Worm (Caenorhabditis elegans) whole organism, L4 larva: ENCODE measurements around the gene Y17G7B.17.

Experiments used
- D1046.2 ChIP-seq: fragments of 200-800 bp; sonication (Bioruptor generic); IDR thresholded peaks from 2 replicates; pipeline ENCODE4 v1.3.6; 2022; ENCODE audit warnings: missing genetic modification characterization, missing compliant biosample characterization
- F37D6.2 ChIP-seq: sonication (generic microtip); optimal IDR thresholded peaks from 2 replicates; lab custom pipeline; 2016; ENCODE audit warnings: mild to moderate bottlenecking, missing genetic modification characterization, missing compliant biosample characterization
- F49E8.2 ChIP-seq: sonication (generic microtip); optimal IDR thresholded peaks from 2 replicates; lab custom pipeline; 2016; ENCODE audit warnings: missing compliant biosample characterization, mild to moderate bottlenecking, missing genetic modification characterization, borderline replicate concordance
- Y48G9A.11 ChIP-seq: fragments of 200-800 bp; sonication (Bioruptor generic); IDR thresholded peaks from 2 replicates; pipeline ENCODE4 v1.3.6; 2022; ENCODE audit warnings: missing genetic modification reagents, missing genetic modification characterization, missing compliant biosample characterization
- ZK337.2 ChIP-seq: fragments of 200-800 bp; sonication (Bioruptor generic); IDR thresholded peaks from 2 replicates; pipeline ENCODE4 v1.3.6; 2022; ENCODE audit warnings: missing genetic modification reagents, missing genetic modification characterization, missing compliant biosample characterization
- ZK546.5 ChIP-seq, 2 experiments: sonication (generic microtip); optimal IDR thresholded peaks; 2 replicates each; lab custom pipeline; 2017; ENCODE audit warnings: missing biosample characterization in 2 of 2, missing genetic modification characterization in 2 of 2
- aha-1 ChIP-seq: fragments of 150-350 bp; peaks from one replicate; lab custom pipeline; 2014; ENCODE audit warnings: missing biosample characterization, missing genetic modification characterization
- aly-2 ChIP-seq: sonication (generic microtip); optimal IDR thresholded peaks from 2 replicates; lab custom pipeline; 2018; ENCODE audit warnings: missing biosample characterization, missing genetic modification characterization
- ama-1 ChIP-seq: fragments of 150-350 bp; optimal IDR thresholded peaks from 2 replicates; lab custom pipeline; 2014; ENCODE audit warnings: inconsistent platforms, mixed read lengths
- arid-1 ChIP-seq: fragments of 200-800 bp; sonication (Bioruptor generic); conservative IDR thresholded peaks from 2 replicates; pipeline ENCODE4 v1.3.6; 2022; ENCODE audit warnings: missing genetic modification reagents, missing genetic modification characterization, missing compliant biosample characterization
- ceh-82 ChIP-seq: sonication (generic microtip); optimal IDR thresholded peaks from 2 replicates; lab custom pipeline; 2017; ENCODE audit warnings: missing biosample characterization, missing genetic modification characterization
- ces-1 ChIP-seq: fragments of 150-350 bp; sonication (generic microtip); optimal IDR thresholded peaks from 4 replicates; lab custom pipeline; 2014; ENCODE audit warnings: missing biosample characterization, missing genetic modification reagents, missing genetic modification characterization
- daf-12 ChIP-seq: fragments of 150-350 bp; optimal IDR thresholded peaks from 2 replicates; lab custom pipeline; 2014; ENCODE audit warnings: missing biosample characterization, missing genetic modification reagents, missing genetic modification characterization
- daf-16 ChIP-seq, 3 experiments: sonication (generic microtip); optimal IDR thresholded peaks; 2 replicates each; lab custom pipeline; 2016 to 2017; ENCODE audit warnings: missing genetic modification characterization in 3 of 3, missing genetic modification reagents in 3 of 3, mild to moderate bottlenecking in 2 of 3, missing compliant biosample characterization in 2 of 3, missing biosample characterization in 1 of 3, moderate library complexity in 1 of 3
- dmd-6 ChIP-seq: fragments of 200-800 bp; sonication (Bioruptor generic); IDR thresholded peaks from 2 replicates; pipeline ENCODE4 v1.3.6; 2022; ENCODE audit warnings: missing genetic modification reagents, missing genetic modification characterization, missing compliant biosample characterization
- dmd-9 ChIP-seq: fragments of 200-800 bp; sonication (Bioruptor generic); IDR thresholded peaks from 2 replicates; pipeline ENCODE4 v1.3.6; 2022; ENCODE audit warnings: missing genetic modification reagents, missing genetic modification characterization, missing compliant biosample characterization
- egl-43 ChIP-seq: fragments of 200-800 bp; sonication (Bioruptor generic); IDR thresholded peaks from 2 replicates; pipeline ENCODE4 v1.3.6; 2022; ENCODE audit warnings: missing genetic modification reagents, missing genetic modification characterization, missing compliant biosample characterization
- fos-1 ChIP-seq: fragments of 150-350 bp; optimal IDR thresholded peaks from 2 replicates; lab custom pipeline; 2014; ENCODE audit warnings: missing biosample characterization, missing genetic modification characterization
- hlh-11 ChIP-seq: fragments of 200-800 bp; sonication (Bioruptor generic); optimal IDR thresholded peaks from 2 replicates; lab custom pipeline; 2018; ENCODE audit warnings: mild to moderate bottlenecking, missing genetic modification characterization, missing compliant biosample characterization
- hlh-30 ChIP-seq: sonication (generic microtip); optimal IDR thresholded peaks from 2 replicates; lab custom pipeline; 2017; ENCODE audit warnings: antibody characterized with exemption, mild to moderate bottlenecking, missing genetic modification characterization, missing compliant biosample characterization; ENCODE audit not compliant: insufficient read depth
- lim-7 ChIP-seq: fragments of 200-800 bp; sonication (Bioruptor generic); IDR thresholded peaks from 2 replicates; pipeline ENCODE4 v1.3.6; 2022; ENCODE audit warnings: missing genetic modification characterization, missing compliant biosample characterization
- lin-13 ChIP-seq: fragments of 150-350 bp; optimal IDR thresholded peaks from 2 replicates; lab custom pipeline; 2014; ENCODE audit warnings: missing biosample characterization, missing genetic modification reagents, missing genetic modification characterization
- lin-29 ChIP-seq: fragments of 200-800 bp; sonication (Bioruptor generic); IDR thresholded peaks from 2 replicates; pipeline ENCODE4 v1.3.6; 2022; ENCODE audit warnings: missing genetic modification reagents, missing genetic modification characterization, missing compliant biosample characterization
- lin-38 ChIP-seq: fragments of 200-800 bp; sonication (Bioruptor generic); IDR thresholded peaks from 2 replicates; pipeline ENCODE4 v1.3.6; 2022; ENCODE audit warnings: missing genetic modification reagents, missing genetic modification characterization, missing compliant biosample characterization
- lir-3 ChIP-seq: sonication (generic microtip); optimal IDR thresholded peaks from 2 replicates; lab custom pipeline; 2016; ENCODE audit warnings: mild to moderate bottlenecking, missing genetic modification characterization, missing compliant biosample characterization
- mdl-1 ChIP-seq, 2 experiments: fragments of 150-350 bp in 1 of 2; sonication (generic microtip) in 1 of 2; optimal IDR thresholded peaks; 2 replicates each; lab custom pipeline; 2014 to 2017; ENCODE audit warnings: missing biosample characterization in 2 of 2, missing genetic modification characterization in 2 of 2
- mes-2 ChIP-seq: sonication (generic microtip); optimal IDR thresholded peaks from 2 replicates; lab custom pipeline; 2016; ENCODE audit warnings: missing genotype, mild to moderate bottlenecking, missing genetic modification characterization, missing compliant biosample characterization; ENCODE audit not compliant: poor library complexity, severe bottlenecking
- mxl-2 ChIP-seq: fragments of 200-800 bp; sonication (Bioruptor generic); conservative IDR thresholded peaks from 2 replicates; pipeline ENCODE4 v1.3.6; 2022; ENCODE audit warnings: missing genetic modification reagents, missing genetic modification characterization, missing compliant biosample characterization
- mxl-3 ChIP-seq: fragments of 200-800 bp; sonication (Bioruptor generic); optimal IDR thresholded peaks from 2 replicates; lab custom pipeline; 2018; ENCODE audit warnings: mild to moderate bottlenecking, missing genetic modification characterization, missing compliant biosample characterization
- nhr-11 ChIP-seq: fragments of 150-350 bp; optimal IDR thresholded peaks from 2 replicates; lab custom pipeline; 2014; ENCODE audit warnings: missing biosample characterization, missing genetic modification characterization
- nhr-111 ChIP-seq: fragments of 200-800 bp; sonication (Bioruptor generic); optimal IDR thresholded peaks from 2 replicates; lab custom pipeline; 2018; ENCODE audit warnings: mild to moderate bottlenecking, missing genetic modification characterization, missing compliant biosample characterization
- nhr-237 ChIP-seq: sonication (generic microtip); optimal IDR thresholded peaks from 2 replicates; lab custom pipeline; 2017; ENCODE audit warnings: missing biosample characterization, missing genetic modification characterization
- nhr-28 ChIP-seq: fragments of 150-350 bp; optimal IDR thresholded peaks from 2 replicates; lab custom pipeline; 2014; ENCODE audit warnings: missing biosample characterization, missing genetic modification characterization
- nhr-41 ChIP-seq: fragments of 200-800 bp; sonication (Bioruptor generic); IDR thresholded peaks from 2 replicates; pipeline ENCODE4 v1.3.6; 2022; ENCODE audit warnings: missing genetic modification reagents, missing genetic modification characterization, missing compliant biosample characterization
- nhr-42 ChIP-seq: fragments of 200-800 bp; sonication (Bioruptor generic); IDR thresholded peaks from 2 replicates; pipeline ENCODE4 v1.3.6; 2022; ENCODE audit warnings: missing genetic modification characterization, missing compliant biosample characterization
- nhr-76 ChIP-seq: fragments of 150-350 bp; optimal IDR thresholded peaks from 2 replicates; lab custom pipeline; 2014; ENCODE audit warnings: missing biosample characterization, missing genetic modification characterization
- pha-4 ChIP-seq, 2 experiments: fragments of 150-350 bp in 1 of 2; fragments of 200-800 bp in 1 of 2; sonication (Bioruptor generic) in 1 of 2; IDR thresholded peaks in 1 of 2; optimal IDR thresholded peaks in 1 of 2; 2 replicates each; pipeline versions ENCODE4 v1.3.6 to Lab custom; 2014 to 2022; ENCODE audit warnings: missing genetic modification characterization in 2 of 2, missing genetic modification reagents in 2 of 2, missing biosample characterization in 1 of 2, missing compliant biosample characterization in 1 of 2
- php-3 ChIP-seq: fragments of 200-800 bp; sonication (Bioruptor generic); IDR thresholded peaks from 2 replicates; pipeline ENCODE4 v1.3.6; 2022; ENCODE audit warnings: missing genetic modification reagents, missing genetic modification characterization, missing compliant biosample characterization
- rbr-2 ChIP-seq: sonication (generic microtip); optimal IDR thresholded peaks from 2 replicates; lab custom pipeline; 2016; ENCODE audit warnings: missing genotype, missing genetic modification characterization, missing compliant biosample characterization
- unc-130 ChIP-seq: sonication (generic microtip); optimal IDR thresholded peaks from 2 replicates; lab custom pipeline; 2016; ENCODE audit warnings: missing genetic modification reagents, missing genetic modification characterization, missing compliant biosample characterization
- unc-39 ChIP-seq: sonication (generic microtip); optimal IDR thresholded peaks from 2 replicates; lab custom pipeline; 2017; ENCODE audit warnings: missing biosample characterization, missing genetic modification characterization
- unc-62 ChIP-seq, 3 experiments: fragments of 150-350 bp in 1 of 3; sonication (generic microtip); optimal IDR thresholded peaks in 2 of 3; peaks in 1 of 3; 1 replicate in 1 of 3; 2 replicates in 2 of 3; lab custom pipeline; 2014 to 2017; ENCODE audit warnings: missing biosample characterization in 3 of 3, missing genetic modification characterization in 3 of 3, missing genetic modification reagents in 3 of 3, missing genotype in 1 of 3
- zag-1 ChIP-seq: fragments of 150-350 bp; optimal IDR thresholded peaks from 2 replicates; lab custom pipeline; 2014; ENCODE audit warnings: missing biosample characterization, missing genetic modification characterization
- ztf-7 ChIP-seq: fragments of 150-350 bp; optimal IDR thresholded peaks from 2 replicates; lab custom pipeline; 2014; ENCODE audit warnings: missing biosample characterization, missing genetic modification characterization

Y17G7B.17 gene

ce11 chrII:12053486-12053885, 46.3 kb downstream of the Y17G7B.17 start:
- TF ChIP-seq lir-3 (tag; lab: Kevin White, UChicago) (no peak), ceh-82 (no peak), mes-2 (tag; lab: Kevin White, UChicago) (no peak), mxl-2 (GFP tag; lab: Robert Waterston, UW) (no peak), daf-16 (GFP tag; optimal IDR thresholded peaks at IDR 0.05; lab: Kevin White, UChicago) (no peak), daf-16 (tag; optimal IDR thresholded peaks at IDR 0.05; lab: Kevin White, UChicago) (no peak), F37D6.2 (no peak), pha-4 (GFP tag; IDR thresholded peaks at IDR 0.05; lab: Robert Waterston, UW) (no peak), pha-4 (tag; optimal IDR thresholded peaks at IDR 0.05; lab: Kevin White, UChicago) (no peak), unc-39 (tag; lab: Kevin White, UChicago) (no peak), hlh-30 (tag; lab: Kevin White, UChicago) (peak; percentile 37), zag-1 (tag; lab: Kevin White, UChicago) (no peak), aly-2 (tag; lab: Kevin White, UChicago) (no peak), aha-1 (tag; lab: Kevin White, UChicago) (no peak), arid-1 (GFP tag; lab: Robert Waterston, UW) (no peak), hlh-11 (peak; percentile 6), lin-38 (no peak), nhr-111 (GFP tag; lab: Kevin White, UChicago) (no peak), ZK546.5 (tag; optimal IDR thresholded peaks at IDR 0.05; lab: Kevin White, UChicago) (no peak), mxl-3 (GFP tag; lab: Kevin White, UChicago) (peak; percentile 70), ama-1 (lab: Kevin White, UChicago) (no peak), rbr-2 (tag; lab: Kevin White, UChicago) (no peak), daf-12 (no peak), ces-1 (GFP tag; lab: Kevin White, UChicago) (no peak), nhr-42 (GFP tag; lab: Robert Waterston, UW) (no peak), F49E8.2 (no peak), unc-130 (GFP tag; lab: Kevin White, UChicago) (no peak), dmd-9 (GFP tag; lab: Robert Waterston, UW) (no peak), nhr-237 (no peak), unc-62 (GFP tag; optimal IDR thresholded peaks at IDR 0.05 in 1 of 2; lab: Kevin White, UChicago) (peak in 1 of 2 experiments; percentile 58), unc-62 (tag; optimal IDR thresholded peaks at IDR 0.05; lab: Kevin White, UChicago) (no peak), lin-13 (GFP tag; lab: Kevin White, UChicago) (no peak), nhr-41 (GFP tag; lab: Robert Waterston, UW) (no peak), Y48G9A.11 (GFP tag; lab: Robert Waterston, UW) (no peak), mdl-1 (tag; optimal IDR thresholded peaks at IDR 0.05; lab: Kevin White, UChicago) (peak; percentile 35 to 77), nhr-76 (tag; lab: Kevin White, UChicago) (no peak), nhr-11 (tag; lab: Kevin White, UChicago) (no peak), php-3 (GFP tag; lab: Robert Waterston, UW) (no peak), ZK337.2 (no peak), lim-7 (GFP tag; lab: Robert Waterston, UW) (no peak), D1046.2 (GFP tag; lab: Robert Waterston, UW) (no peak), fos-1 (tag; lab: Kevin White, UChicago) (no peak), lin-29 (no peak), ztf-7 (no peak), nhr-28 (tag; lab: Kevin White, UChicago) (peak; percentile 18), dmd-6 (GFP tag; lab: Robert Waterston, UW) (no peak), egl-43 (GFP tag; lab: Robert Waterston, UW) (no peak)
- TF ChIP-seq, all 104 proteins: peak for 6
